Worm (Caenorhabditis elegans) whole organism, L1 larva: ENCODE measurements around the gene W04D2.4.

Experiments
- F16B12.6 ChIP-seq: fragments of 150-350 bp; optimal IDR thresholded peaks from 2 replicates; lab custom pipeline; 2014; ENCODE audit warnings: missing biosample characterization, missing genetic modification characterization
- hlh-17 ChIP-seq: fragments of 200-800 bp; sonication (Bioruptor generic); optimal IDR thresholded peaks from 2 replicates; lab custom pipeline; 2018; ENCODE audit warnings: missing genetic modification characterization, mild to moderate bottlenecking, missing compliant biosample characterization, moderate library complexity, borderline replicate concordance

- TF ChIP-seq F16B12.6 (tag; lab: Kevin White, UChicago) (no peak), hlh-17 (no peak)
Measured at ce11 chrV:12528919-12529318, 31.4 kb upstream of the W04D2.4 start.
